Fruit fly (Drosophila melanogaster) whole organism, prepupa: ENCODE results near the gene CROT.

Experiments used
- Blimp-1 ChIP-seq: fragments of 200-800 bp; sonication (Bioruptor generic); optimal IDR thresholded peaks from 3 replicates; lab custom pipeline; 2017; ENCODE audit warnings: missing biosample characterization, missing genetic modification characterization, mild to moderate bottlenecking, moderate library complexity, missing genetic modification reagents
- CG15336 ChIP-seq: fragments of 200-800 bp; sonication (Bioruptor generic); IDR thresholded peaks from 2 replicates; pipeline ENCODE4 v1.3.6; 2022; ENCODE audit warnings: missing biosample characterization, missing genetic modification characterization
- CG1621 ChIP-seq: fragments of 200-800 bp; sonication (Bioruptor generic); optimal IDR thresholded peaks from 3 replicates; lab custom pipeline; 2018; ENCODE audit warnings: missing biosample characterization, mild to moderate bottlenecking, missing genetic modification characterization
- CG31627 ChIP-seq: fragments of 200-800 bp; sonication (Bioruptor generic); optimal IDR thresholded peaks from 3 replicates; lab custom pipeline; 2016; ENCODE audit warnings: missing biosample characterization, missing genetic modification characterization
- CG34406 ChIP-seq: fragments of 200-800 bp; sonication (Bioruptor generic); optimal IDR thresholded peaks from 3 replicates; lab custom pipeline; 2016; ENCODE audit warnings: missing biosample characterization, missing genetic modification characterization
- CG6792 ChIP-seq: fragments of 200-800 bp; sonication (Bioruptor generic); optimal IDR thresholded peaks from 3 replicates; lab custom pipeline; 2016; ENCODE audit warnings: missing biosample characterization, missing genetic modification characterization
- CG6808 ChIP-seq: fragments of 200-800 bp; sonication (Bioruptor generic); optimal IDR thresholded peaks from 3 replicates; lab custom pipeline; 2017; ENCODE audit warnings: missing biosample characterization, missing genetic modification characterization, mild to moderate bottlenecking, moderate library complexity, missing genetic modification reagents
- CG6854 ChIP-seq: fragments of 200-800 bp; sonication (Bioruptor generic); optimal IDR thresholded peaks from 2 replicates; lab custom pipeline; 2017; ENCODE audit warnings: missing biosample characterization, mild to moderate bottlenecking, missing genetic modification characterization
- CG7368 ChIP-seq: fragments of 200-800 bp; sonication (Bioruptor generic); optimal IDR thresholded peaks from 3 replicates; lab custom pipeline; 2016; ENCODE audit warnings: missing biosample characterization, missing genetic modification characterization
- CG8119 ChIP-seq: fragments of 200-800 bp; sonication (Bioruptor generic); IDR thresholded peaks from 3 replicates; pipeline ENCODE4 v1.3.6; 2022; ENCODE audit warnings: missing biosample characterization, missing genetic modification characterization
- CG8319 ChIP-seq: fragments of 200-800 bp; sonication (Bioruptor generic); optimal IDR thresholded peaks from 3 replicates; lab custom pipeline; 2016; ENCODE audit warnings: missing biosample characterization, missing genetic modification characterization
- CG8632 ChIP-seq: fragments of 200-800 bp; sonication (Bioruptor generic); optimal IDR thresholded peaks from 3 replicates; lab custom pipeline; 2016; ENCODE audit warnings: missing biosample characterization, missing genetic modification characterization
- Eip75B ChIP-seq: fragments of 200-800 bp; sonication (Bioruptor generic); optimal IDR thresholded peaks from 3 replicates; lab custom pipeline; 2016; ENCODE audit warnings: missing biosample characterization, missing genetic modification characterization
- Eip78C ChIP-seq: fragments of 200-800 bp; sonication (Bioruptor generic); peaks from one replicate; lab custom pipeline; 2016; ENCODE audit warnings: missing biosample characterization, missing genetic modification characterization
- Eip93F ChIP-seq: fragments of 200-800 bp; sonication (Bioruptor generic); optimal IDR thresholded peaks from 2 replicates; lab custom pipeline; 2016; ENCODE audit warnings: missing biosample characterization, mild to moderate bottlenecking, missing genetic modification characterization
- Ets21C ChIP-seq: fragments of 200-800 bp; sonication (Bioruptor generic); optimal IDR thresholded peaks from 3 replicates; lab custom pipeline; 2016; ENCODE audit warnings: missing biosample characterization, missing genetic modification characterization
- Ets96B ChIP-seq: fragments of 200-800 bp; optimal IDR thresholded peaks from 2 replicates; lab custom pipeline; 2019; ENCODE audit warnings: missing biosample characterization, mild to moderate bottlenecking, missing genetic modification characterization, moderate library complexity
- Lpt ChIP-seq: fragments of 200-800 bp; sonication (Bioruptor generic); optimal IDR thresholded peaks from 3 replicates; lab custom pipeline; 2016; ENCODE audit warnings: missing biosample characterization, missing genetic modification characterization
- OdsH ChIP-seq: fragments of 200-800 bp; sonication (Bioruptor generic); optimal IDR thresholded peaks from 3 replicates; lab custom pipeline; 2016; ENCODE audit warnings: missing biosample characterization, missing genetic modification characterization
- Smox ChIP-seq: fragments of 200-800 bp; sonication (Bioruptor generic); optimal IDR thresholded peaks from 3 replicates; lab custom pipeline; 2016; ENCODE audit warnings: missing biosample characterization, missing genetic modification characterization
- Sox102F ChIP-seq: fragments of 200-800 bp; sonication (Bioruptor generic); optimal IDR thresholded peaks from 2 replicates; lab custom pipeline; 2016; ENCODE audit warnings: missing biosample characterization, mild to moderate bottlenecking, missing genetic modification characterization
- Sox14 ChIP-seq: fragments of 200-800 bp; sonication (Bioruptor generic); optimal IDR thresholded peaks from 3 replicates; lab custom pipeline; 2016; ENCODE audit warnings: missing biosample characterization, missing genetic modification characterization
- Sox15 ChIP-seq: fragments of 200-800 bp; sonication (Bioruptor generic); optimal IDR thresholded peaks from 3 replicates; lab custom pipeline; 2016; ENCODE audit warnings: missing biosample characterization, missing genetic modification characterization
- acj6 ChIP-seq: fragments of 200-800 bp; sonication (Bioruptor generic); optimal IDR thresholded peaks from 3 replicates; lab custom pipeline; 2016; ENCODE audit warnings: missing biosample characterization, missing genetic modification characterization
- eg ChIP-seq: fragments of 200-800 bp; sonication (Bioruptor generic); IDR thresholded peaks from 3 replicates; pipeline ENCODE4 v1.3.6; 2022; ENCODE audit warnings: missing biosample characterization, missing genetic modification characterization
- esn ChIP-seq: fragments of 200-800 bp; sonication (Bioruptor generic); optimal IDR thresholded peaks from 2 replicates; lab custom pipeline; 2016; ENCODE audit warnings: missing biosample characterization, mild to moderate bottlenecking, missing genetic modification characterization, moderate library complexity
- fd59A ChIP-seq: fragments of 200-800 bp; sonication (Bioruptor generic); optimal IDR thresholded peaks from 2 replicates; lab custom pipeline; 2017; ENCODE audit warnings: missing biosample characterization, mild to moderate bottlenecking, missing genetic modification characterization, missing genetic modification reagents
- fd85E ChIP-seq: fragments of 200-800 bp; sonication (Bioruptor generic); optimal IDR thresholded peaks from 3 replicates; lab custom pipeline; 2016; ENCODE audit warnings: missing biosample characterization, missing genetic modification characterization
- fkh ChIP-seq: fragments of 200-800 bp; sonication (Bioruptor generic); optimal IDR thresholded peaks from 3 replicates; lab custom pipeline; 2017; ENCODE audit warnings: missing biosample characterization, mild to moderate bottlenecking, missing genetic modification characterization, moderate library complexity
- topi ChIP-seq: fragments of 200-800 bp; sonication (Bioruptor generic); optimal IDR thresholded peaks from 3 replicates; lab custom pipeline; 2016; ENCODE audit warnings: missing biosample characterization, missing genetic modification characterization

The CROT gene

DNA sequence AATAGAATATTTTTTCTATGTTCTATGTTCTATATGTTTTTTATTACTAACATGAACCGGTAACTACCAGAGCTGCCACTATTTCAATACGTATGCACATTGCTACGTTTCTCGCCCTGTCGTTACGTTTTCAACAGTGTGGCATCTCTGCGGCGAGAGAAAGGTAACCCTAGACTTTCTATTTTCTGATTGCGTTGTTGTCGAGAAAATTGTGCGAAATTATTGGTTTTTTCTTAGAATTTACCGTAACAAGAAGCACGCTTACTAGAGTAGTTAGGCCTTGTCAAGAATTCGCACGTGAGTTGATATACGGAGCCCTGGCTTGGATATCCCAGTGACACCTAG, 6.3 kb downstream of the CROT start, which contains the start of gene btz:
Gene btz, plus strand, starts transcription at position 133 of the 345 bp plus-strand sequence.
- no peak for TF ChIP-seq CG31627 (GFP tag; lab: Kevin White, UChicago)
- peak; percentile 28 for TF ChIP-seq Eip93F
- TF ChIP-seq, all 60 proteins: peak for 1

DNA sequence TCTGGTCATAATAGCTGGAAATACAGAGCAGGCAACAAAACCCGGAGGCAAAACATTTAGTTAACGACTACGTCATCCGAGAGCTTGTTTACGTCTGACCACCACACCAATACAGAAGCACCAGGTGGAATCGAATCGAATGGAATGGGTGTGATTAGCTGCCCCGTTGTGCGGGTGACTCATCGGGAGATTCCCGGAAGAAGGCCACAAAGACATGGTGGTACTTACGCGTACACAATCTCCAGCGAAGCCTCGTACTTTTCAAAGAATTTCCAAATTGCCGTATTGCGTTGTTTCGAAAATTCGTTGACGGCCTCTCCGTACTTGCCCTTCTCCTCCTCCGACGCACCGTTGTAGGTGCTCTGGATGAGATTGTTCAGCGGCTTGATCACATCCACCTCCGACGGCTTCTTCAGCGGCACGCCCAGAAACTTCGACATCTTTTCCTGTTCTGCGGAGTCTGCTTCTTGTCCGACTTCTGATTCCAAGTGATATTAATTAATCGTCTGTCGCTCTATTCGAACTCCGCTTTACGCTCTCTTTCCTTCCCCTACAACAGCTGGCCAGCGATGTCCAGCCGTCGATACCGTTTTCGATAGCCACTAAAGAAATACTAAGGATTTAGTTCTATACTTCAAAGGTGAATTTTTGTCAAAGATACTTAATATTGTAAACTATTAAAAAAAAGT, 6.9 kb downstream of the CROT start, which contains the start of gene ALiX:
Gene ALiX, minus strand, starts transcription at position 571 of the 689 bp plus-strand sequence.
- TF ChIP-seq Eip78C (peak; percentile 54), CG15336 (GFP tag; lab: Robert Waterston, UW) (peak; percentile 26; the same call in 1 of the 2 replicates), CG6808 (GFP tag; lab: Kevin White, UChicago) (no peak), esn (GFP tag; lab: Kevin White, UChicago) (peak; percentile 31), Sox14 (GFP tag; lab: Kevin White, UChicago) (no peak)

DNA sequence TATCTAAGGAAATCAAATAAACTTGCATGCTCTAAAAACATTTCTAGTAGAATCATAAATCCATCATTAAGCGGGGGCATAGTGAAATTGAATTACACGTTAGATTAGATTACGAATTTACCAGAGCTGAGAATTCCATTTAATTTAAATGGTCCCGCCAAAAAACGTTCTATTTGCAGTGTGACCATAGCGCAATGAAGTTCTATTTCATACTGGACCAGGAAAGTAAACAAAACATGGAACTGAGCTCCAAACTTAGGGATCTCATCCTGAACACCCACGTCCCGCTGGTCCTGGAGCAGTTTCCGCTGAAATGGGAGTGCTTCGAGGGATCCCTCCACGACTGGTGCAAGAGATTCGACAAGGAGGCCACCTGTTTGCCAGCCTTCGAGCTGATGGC, 11.5 kb downstream of the CROT start, which contains the start of gene HSPBAP1:
Gene HSPBAP1, plus strand, starts transcription at position 217 of the 400 bp plus-strand sequence.
- TF ChIP-seq CG6792 (GFP tag; lab: Kevin White, UChicago) (no peak), fkh (GFP tag; lab: Kevin White, UChicago) (peak; percentile 84), CG1621 (tag; lab: Kevin White, UChicago) (peak; percentile 19), Smox (no peak)

DNA sequence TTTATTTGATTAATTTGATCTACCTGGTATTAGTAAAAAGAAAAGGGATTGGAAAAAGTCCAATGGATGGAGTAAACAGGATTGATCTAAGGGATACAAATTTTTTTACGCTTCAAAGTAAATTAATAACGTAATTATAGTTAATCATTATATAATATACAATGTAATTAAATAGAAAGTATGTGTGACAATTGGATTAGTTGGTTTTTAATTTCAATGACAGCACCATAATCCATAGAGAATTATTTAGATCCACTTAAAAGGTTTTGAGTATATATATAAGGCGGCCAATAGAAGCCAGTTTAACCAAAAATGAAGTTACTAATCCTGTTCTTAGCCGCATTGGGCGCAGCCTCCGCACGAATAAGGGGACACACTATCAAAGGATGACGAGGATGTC, 12.0 kb downstream of the CROT start, which contains the start of gene Acp98AB:
Gene Acp98AB, plus strand, starts transcription at position 301 of the 400 bp plus-strand sequence.
- TF ChIP-seq Eip78C, result no peak
- TF ChIP-seq Lpt, result no peak
- no peak for TF ChIP-seq fd59A (GFP tag; lab: Kevin White, UChicago)
- TF ChIP-seq Sox102F (GFP tag; lab: Kevin White, UChicago), result no peak
- no peak for TF ChIP-seq topi
- no peak for TF ChIP-seq Smox
- no peak for TF ChIP-seq Eip75B (GFP tag; lab: Kevin White, UChicago)
- TF ChIP-seq acj6 (GFP tag; lab: Kevin White, UChicago), result no peak
- TF ChIP-seq esn (GFP tag; lab: Kevin White, UChicago), result no peak
- TF ChIP-seq CG8632 (GFP tag; lab: Kevin White, UChicago), result no peak
- TF ChIP-seq Sox15 (GFP tag; lab: Kevin White, UChicago), result no peak
- TF ChIP-seq CG8319 (GFP tag; lab: Kevin White, UChicago), result no peak
- no peak for TF ChIP-seq CG7368 (GFP tag; lab: Kevin White, UChicago)
- no peak for TF ChIP-seq fd85E (GFP tag; lab: Kevin White, UChicago)
- no peak for TF ChIP-seq eg (GFP tag; lab: Robert Waterston, UW)
- no peak for TF ChIP-seq CG8119 (GFP tag; lab: Robert Waterston, UW)
- no peak for TF ChIP-seq OdsH
- no peak for TF ChIP-seq CG6854 (GFP tag; lab: Kevin White, UChicago)
- TF ChIP-seq Ets21C (GFP tag; lab: Kevin White, UChicago), result no peak

DNA sequence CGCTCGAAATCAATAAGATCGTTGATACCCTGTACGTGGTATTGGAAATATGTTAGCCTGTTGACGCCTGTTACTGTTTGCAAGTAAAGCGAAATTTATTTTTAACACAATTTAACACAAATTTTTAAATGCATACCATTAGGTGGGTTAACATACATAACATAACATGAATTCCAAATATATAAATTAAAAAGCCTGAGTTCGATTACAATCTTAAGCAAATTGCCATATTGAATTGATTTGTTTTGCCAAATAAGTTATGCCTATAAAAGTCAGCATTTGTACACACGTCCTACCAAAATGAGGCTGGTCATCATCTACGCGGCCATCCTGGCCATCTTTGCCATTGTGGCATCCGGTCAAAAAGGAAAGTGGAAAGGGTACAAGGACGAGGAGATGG, 12.5 kb downstream of the CROT start, which contains the start of gene CG43319:
Gene CG43319, plus strand, starts transcription at position 301 of the 400 bp plus-strand sequence.
- TF ChIP-seq Eip78C (peak; percentile 32), CG34406 (GFP tag; lab: Kevin White, UChicago) (no peak), Ets21C (GFP tag; lab: Kevin White, UChicago) (no peak), Ets96B (tag; lab: Kevin White, UChicago) (no peak), Smox (no peak), Blimp-1 (no peak)
- TF ChIP-seq, all 60 proteins: peak for 1
